Worm (Caenorhabditis elegans): Measurements from ENCODE around the gene unc-4.

The unc-4 gene

ce11 chrII:9940430-9940829 is 40.3 kb upstream of the unc-4 start, which contains the start of gene ufd-3 (continued):
- TF ChIP-seq pros-1 (tag; optimal IDR thresholded peaks at IDR 0.05) (no peak), pqm-1 (tag; optimal IDR thresholded peaks at IDR 0.05) (peak; percentile 56), odd-2 (tag; optimal IDR thresholded peaks at IDR 0.05) (no peak), K02D7.2 (tag; optimal IDR thresholded peaks at IDR 0.05) (no peak), pha-2 (tag; optimal IDR thresholded peaks at IDR 0.05) (no peak), gmeb-2 (tag; optimal IDR thresholded peaks at IDR 0.05) (no peak), ceh-9 (tag; optimal IDR thresholded peaks at IDR 0.05) (no peak), C38D4.7 (GFP tag; optimal IDR thresholded peaks at IDR 0.05) (no peak), elt-4 (tag; optimal IDR thresholded peaks at IDR 0.05) (no peak), nfya-1 (tag; optimal IDR thresholded peaks at IDR 0.05) (peak; percentile 62), fax-1 (tag; optimal IDR thresholded peaks at IDR 0.05) (peak; percentile 76), npax-4 (tag; optimal IDR thresholded peaks at IDR 0.05) (no peak), ceh-22 (tag; optimal IDR thresholded peaks at IDR 0.05) (no peak), ttx-3 (tag; optimal IDR thresholded peaks at IDR 0.05) (peak; percentile 60), unc-42 (tag; optimal IDR thresholded peaks at IDR 0.05) (peak; percentile 67), ceh-31 (tag; optimal IDR thresholded peaks at IDR 0.05) (peak; percentile 98), sdc-2 (tag; optimal IDR thresholded peaks at IDR 0.05) (peak; percentile 15), ceh-30 (tag; optimal IDR thresholded peaks at IDR 0.05) (peak; percentile 2), ama-1 (optimal IDR thresholded peaks at IDR 0.05) (no peak), nhr-11 (tag; optimal IDR thresholded peaks at IDR 0.05) (peak; percentile 69), tbx-2 (tag; optimal IDR thresholded peaks at IDR 0.05) (peak; percentile 89), pax-1 (tag; optimal IDR thresholded peaks at IDR 0.05) (peak; percentile 65), unc-55 (GFP tag; optimal IDR thresholded peaks at IDR 0.05) (peak; percentile 54), dmd-4 (tag; optimal IDR thresholded peaks at IDR 0.05; ENCODE audit: borderline replicate concordance) (no peak), hlh-6 (tag; optimal IDR thresholded peaks at IDR 0.05) (peak; percentile 18), F13H6.1 (tag; optimal IDR thresholded peaks at IDR 0.05) (peak; percentile 63), unc-3 (GFP tag; conservative IDR thresholded peaks at IDR 0.05) (0 out of 2 replicates have a peak, but pooled peaks have one; percentile 35), unc-3 (tag; optimal IDR thresholded peaks at IDR 0.05) (no peak), che-1 (tag; optimal IDR thresholded peaks at IDR 0.05) (peak; percentile 5), ahr-1 (tag; optimal IDR thresholded peaks at IDR 0.05) (peak; percentile 55), Y22D7AL.16 (tag; optimal IDR thresholded peaks at IDR 0.05) (peak; percentile 29), ceh-2 (tag; optimal IDR thresholded peaks at IDR 0.05) (peak; percentile 91), hlh-15 (tag; optimal IDR thresholded peaks at IDR 0.05) (peak; percentile 24), pag-3 (tag; optimal IDR thresholded peaks at IDR 0.05; ENCODE audit: borderline replicate concordance) (peak; percentile 48), lim-6 (tag; optimal IDR thresholded peaks at IDR 0.05) (peak; percentile 60), ceh-18 (tag; optimal IDR thresholded peaks at IDR 0.05) (peak; percentile 46), pha-4 (tag; optimal IDR thresholded peaks at IDR 0.05) (no peak), dve-1 (tag; optimal IDR thresholded peaks at IDR 0.05) (peak; percentile 10), ceh-6 (GFP tag; optimal IDR thresholded peaks at IDR 0.05) (peak; percentile 3), madf-2 (tag; optimal IDR thresholded peaks at IDR 0.05) (no peak), fkh-10 (GFP tag; optimal IDR thresholded peaks at IDR 0.05) (no peak), unc-86 (tag; optimal IDR thresholded peaks at IDR 0.05) (no peak), hlh-30 (tag; optimal IDR thresholded peaks at IDR 0.05; ENCODE audit: insufficient read depth) (no peak), zip-5 (tag; optimal IDR thresholded peaks at IDR 0.05) (peak; percentile 76), elt-2 (tag; optimal IDR thresholded peaks at IDR 0.05) (peak; percentile 74), hlh-8 (tag; optimal IDR thresholded peaks at IDR 0.05) (peak; percentile 85), ref-2 (tag; optimal IDR thresholded peaks at IDR 0.05) (peak; percentile 90), eyg-1 (tag; optimal IDR thresholded peaks at IDR 0.05) (no peak), ceh-45 (GFP tag; IDR thresholded peaks at IDR 0.05) (no peak), ceh-19 (GFP tag; optimal IDR thresholded peaks at IDR 0.05) (no peak), fkh-6 (tag; optimal IDR thresholded peaks at IDR 0.05) (peak; percentile 65), ceh-24 (tag; optimal IDR thresholded peaks at IDR 0.05) (no peak)

Measured in whole organism, late embryonic.